Worm (Caenorhabditis elegans) whole organism, early embryonic: ENCODE measurements around the gene rbr-2.

ENCODE experiments used
- B0310.2 ChIP-seq: sonication (generic microtip); optimal IDR thresholded peaks from 2 replicates; lab custom pipeline; 2016; ENCODE audit warnings: mild to moderate bottlenecking, missing genetic modification characterization, missing compliant biosample characterization
- F13C5.2 ChIP-seq: sonication (generic microtip); optimal IDR thresholded peaks from 2 replicates; lab custom pipeline; 2017; ENCODE audit warnings: mild to moderate bottlenecking, missing genetic modification characterization, inconsistent platforms, missing compliant biosample characterization
- ama-1 ChIP-seq: fragments of 150-350 bp; optimal IDR thresholded peaks from 2 replicates; lab custom pipeline; 2014
- ceh-13 ChIP-seq: fragments of 200-800 bp; sonication (Bioruptor generic); optimal IDR thresholded peaks from 2 replicates; lab custom pipeline; 2018; ENCODE audit warnings: mild to moderate bottlenecking, missing genetic modification characterization, missing compliant biosample characterization
- ets-7 ChIP-seq: sonication (generic microtip); optimal IDR thresholded peaks from 2 replicates; lab custom pipeline; 2016; ENCODE audit warnings: missing genotype, missing genetic modification characterization, missing compliant biosample characterization
- flt-1 ChIP-seq: fragments of 200-800 bp; sonication (Bioruptor generic); IDR thresholded peaks from 2 replicates; pipeline ENCODE4 v1.3.6; 2022; ENCODE audit warnings: missing genetic modification characterization, missing compliant biosample characterization
- hmg-4 ChIP-seq: fragments of 200-800 bp; sonication (Bioruptor generic); optimal IDR thresholded peaks from 2 replicates; lab custom pipeline; 2018; ENCODE audit warnings: mild to moderate bottlenecking, missing genetic modification characterization, missing compliant biosample characterization
- hnd-1 ChIP-seq: sonication (generic microtip); optimal IDR thresholded peaks from 2 replicates; lab custom pipeline; 2016; ENCODE audit warnings: missing genetic modification characterization, missing compliant biosample characterization
- pes-1 ChIP-seq: fragments of 200-800 bp; sonication (Bioruptor generic); IDR thresholded peaks from 2 replicates; pipeline ENCODE4 v1.3.6; 2022; ENCODE audit warnings: missing genetic modification reagents, missing genetic modification characterization, missing compliant biosample characterization
- scrt-1 ChIP-seq: fragments of 200-800 bp; sonication (Bioruptor generic); IDR thresholded peaks from 2 replicates; pipeline ENCODE4 v1.3.6; 2022; ENCODE audit warnings: missing genetic modification characterization, missing compliant biosample characterization
- sea-1 ChIP-seq: fragments of 200-800 bp; sonication (Bioruptor generic); conservative IDR thresholded peaks from 2 replicates; pipeline ENCODE4 v1.3.6; 2022; ENCODE audit warnings: missing genetic modification characterization, missing compliant biosample characterization
- tbx-11 ChIP-seq: fragments of 200-800 bp; sonication (Bioruptor generic); IDR thresholded peaks from 2 replicates; pipeline ENCODE4 v1.3.6; 2022; ENCODE audit warnings: missing genetic modification characterization, missing compliant biosample characterization
- tra-4 ChIP-seq: sonication (generic microtip); optimal IDR thresholded peaks from 2 replicates; lab custom pipeline; 2017; ENCODE audit warnings: missing genetic modification characterization, missing compliant biosample characterization

DNA sequence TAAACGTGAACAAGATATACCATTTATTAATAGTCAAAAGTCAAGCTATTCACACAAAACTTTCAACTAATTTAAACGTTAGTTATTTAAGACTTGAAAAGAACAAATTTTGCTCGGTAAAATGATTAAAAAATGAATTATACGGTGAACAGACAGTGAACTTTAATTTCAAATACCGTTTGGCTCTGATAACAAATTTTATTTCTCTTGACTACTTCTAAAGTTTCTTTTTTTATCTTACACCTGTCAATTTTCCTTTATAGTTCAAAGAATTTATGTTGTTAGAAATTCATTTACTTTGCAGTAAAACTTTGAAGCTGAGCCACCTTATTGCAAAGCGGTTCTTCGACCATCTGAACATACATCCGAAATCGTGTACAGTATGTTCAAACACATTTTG, 4.5 kb upstream of the rbr-2 start, which contains the start of gene ZK593.3:
- no peak for TF ChIP-seq ama-1 (lab: Kevin White, UChicago)
- TF ChIP-seq ceh-13 (GFP tag; lab: Kevin White, UChicago) = no peak
- no peak for TF ChIP-seq flt-1 (GFP tag; lab: Robert Waterston, UW)
- no peak for TF ChIP-seq tra-4 (tag; lab: Kevin White, UChicago)
- no peak for TF ChIP-seq B0310.2 (tag; lab: Kevin White, UChicago)
- no peak for TF ChIP-seq sea-1 (GFP tag; lab: Robert Waterston, UW)
- no peak for TF ChIP-seq pes-1 (GFP tag; lab: Robert Waterston, UW)
- no peak for TF ChIP-seq hnd-1 (tag; lab: Kevin White, UChicago)
- no peak for TF ChIP-seq ets-7 (tag; lab: Kevin White, UChicago)
- TF ChIP-seq hmg-4 (GFP tag; lab: Kevin White, UChicago) = no peak
- TF ChIP-seq F13C5.2 = no peak
- no peak for TF ChIP-seq tbx-11 (GFP tag; lab: Robert Waterston, UW)
- no peak for TF ChIP-seq scrt-1 (GFP tag; lab: Robert Waterston, UW)
